Fruit fly (Drosophila melanogaster) whole organism, embryonic: Measurements from ENCODE around the gene ph-d.

Source experiments
- Antp ChIP-seq: fragments of 200-800 bp; sonication (Bioruptor generic); optimal IDR thresholded peaks from 3 replicates; lab custom pipeline; 2016; ENCODE audit warnings: missing biosample characterization, missing genetic modification characterization
- Asciz ChIP-seq: fragments of 200-800 bp; sonication (Bioruptor generic); optimal IDR thresholded peaks from 2 replicates; lab custom pipeline; 2017; ENCODE audit warnings: missing biosample characterization, mild to moderate bottlenecking, missing genetic modification characterization, missing genetic modification reagents
- BEAF-32 ChIP-seq: fragments of 200-800 bp; sonication (Bioruptor generic); optimal IDR thresholded peaks from 3 replicates; lab custom pipeline; 2017; ENCODE audit warnings: missing biosample characterization, missing genetic modification characterization, mild to moderate bottlenecking, moderate library complexity, missing genetic modification reagents
- CG11085 ChIP-seq: fragments of 200-800 bp; sonication (Bioruptor generic); IDR thresholded peaks from 2 replicates; pipeline ENCODE4 v1.3.6; 2022; ENCODE audit warnings: missing biosample characterization, missing genetic modification characterization
- CG11093 ChIP-seq: fragments of 200-800 bp; sonication (Bioruptor generic); IDR thresholded peaks from 3 replicates; pipeline ENCODE4 v1.3.6; 2022; ENCODE audit warnings: missing biosample characterization, missing genetic modification characterization
- CG12299 ChIP-seq: fragments of 200-800 bp; sonication (Bioruptor generic); optimal IDR thresholded peaks from 2 replicates; lab custom pipeline; 2018; ENCODE audit warnings: missing biosample characterization, mild to moderate bottlenecking, missing genetic modification characterization
- CG12769 ChIP-seq: fragments of 200-800 bp; sonication (Bioruptor generic); optimal IDR thresholded peaks from 2 replicates; lab custom pipeline; 2019; ENCODE audit warnings: missing biosample characterization, mild to moderate bottlenecking, missing genetic modification characterization, moderate library complexity
- CG13624 ChIP-seq: fragments of 200-800 bp; sonication (Bioruptor generic); optimal IDR thresholded peaks from 2 replicates; lab custom pipeline; 2016; ENCODE audit warnings: missing biosample characterization, missing genetic modification characterization
- CG14667 ChIP-seq: fragments of 200-800 bp; sonication (Bioruptor generic); IDR thresholded peaks from 2 replicates; pipeline ENCODE4 v1.3.6; 2022; ENCODE audit warnings: missing biosample characterization, missing genetic modification characterization
- CG15696 ChIP-seq: fragments of 200-800 bp; sonication (Bioruptor generic); optimal IDR thresholded peaks from 2 replicates; lab custom pipeline; 2019; ENCODE audit warnings: missing biosample characterization, mild to moderate bottlenecking, missing genetic modification characterization, moderate library complexity
- CG1792 ChIP-seq: fragments of 200-800 bp; sonication (Bioruptor generic); optimal IDR thresholded peaks from 2 replicates; lab custom pipeline; 2016; ENCODE audit warnings: missing biosample characterization, missing genetic modification characterization
- CG2120 ChIP-seq: fragments of 200-800 bp; sonication (Bioruptor generic); optimal IDR thresholded peaks from 3 replicates; lab custom pipeline; 2016; ENCODE audit warnings: missing biosample characterization, missing genetic modification characterization
- CG3163 ChIP-seq: fragments of 200-800 bp; sonication (Bioruptor generic); optimal IDR thresholded peaks from 3 replicates; lab custom pipeline; 2016; ENCODE audit warnings: missing biosample characterization, missing genetic modification characterization
- CG32767 ChIP-seq: fragments of 200-800 bp; sonication (Bioruptor generic); IDR thresholded peaks from 2 replicates; pipeline ENCODE4 v1.3.6; 2022; ENCODE audit warnings: missing biosample characterization, missing genetic modification characterization
- CG3838 ChIP-seq: fragments of 200-800 bp; sonication (Bioruptor generic); optimal IDR thresholded peaks from 3 replicates; lab custom pipeline; 2016; ENCODE audit warnings: missing biosample characterization, missing genetic modification characterization
- CG3995 ChIP-seq: fragments of 200-800 bp; sonication (Bioruptor generic); optimal IDR thresholded peaks from 3 replicates; lab custom pipeline; 2016; ENCODE audit warnings: missing biosample characterization, missing genetic modification characterization
- CG6175 ChIP-seq: fragments of 200-800 bp; sonication (Bioruptor generic); IDR thresholded peaks from 3 replicates; pipeline ENCODE4 v1.3.6; 2022; ENCODE audit warnings: missing biosample characterization, missing genetic modification characterization
- CG6791 ChIP-seq: fragments of 200-800 bp; sonication (Bioruptor generic); IDR thresholded peaks from 3 replicates; pipeline ENCODE4 v1.3.6; 2022; ENCODE audit warnings: missing biosample characterization, missing genetic modification characterization; ENCODE audit not compliant: partially characterized antibody
- CG6854 ChIP-seq: fragments of 200-800 bp; sonication (Bioruptor generic); optimal IDR thresholded peaks from 3 replicates; lab custom pipeline; 2017; ENCODE audit warnings: missing biosample characterization, mild to moderate bottlenecking, missing genetic modification characterization
- CoRest ChIP-seq: fragments of 200-800 bp; sonication (Bioruptor generic); optimal IDR thresholded peaks from 3 replicates; lab custom pipeline; 2018; ENCODE audit warnings: missing biosample characterization, mild to moderate bottlenecking, missing genetic modification characterization, moderate library complexity
- Deaf1 ChIP-seq: fragments of 200-800 bp; optimal IDR thresholded peaks from 3 replicates; lab custom pipeline; 2019; ENCODE audit warnings: missing biosample characterization, mild to moderate bottlenecking, missing genetic modification characterization, moderate library complexity
- Ets65A ChIP-seq: fragments of 200-800 bp; sonication (Bioruptor generic); peaks from one replicate; lab custom pipeline; 2016; ENCODE audit warnings: missing biosample characterization, missing genetic modification characterization
- Hmx ChIP-seq: fragments of 200-800 bp; sonication (Bioruptor generic); optimal IDR thresholded peaks from 2 replicates; lab custom pipeline; 2016; ENCODE audit warnings: missing biosample characterization, missing genetic modification characterization
- Lim3 ChIP-seq: fragments of 200-800 bp; sonication (Bioruptor generic); IDR thresholded peaks from 2 replicates; pipeline ENCODE4 v1.3.6; 2022; ENCODE audit warnings: missing biosample characterization, missing genetic modification characterization
- Nf-YC ChIP-seq: fragments of 200-800 bp; optimal IDR thresholded peaks from 3 replicates; lab custom pipeline; 2019; ENCODE audit warnings: missing biosample characterization, mild to moderate bottlenecking, missing genetic modification characterization, moderate library complexity
- Rfx ChIP-seq: fragments of 200-800 bp; sonication (Bioruptor generic); IDR thresholded peaks from 2 replicates; pipeline ENCODE4 v1.3.6; 2022; ENCODE audit warnings: missing biosample characterization, missing genetic modification characterization
- Scr ChIP-seq: fragments of 200-800 bp; sonication (Bioruptor generic); IDR thresholded peaks from 2 replicates; pipeline ENCODE4 v1.3.6; 2022; ENCODE audit warnings: missing biosample characterization, missing genetic modification characterization; ENCODE audit not compliant: partially characterized antibody
- Usf ChIP-seq: fragments of 200-800 bp; sonication (Bioruptor generic); optimal IDR thresholded peaks from 2 replicates; lab custom pipeline; 2017; ENCODE audit warnings: missing genotype, missing biosample characterization, missing genetic modification characterization
- aop ChIP-seq: fragments of 200-800 bp; sonication (Bioruptor generic); IDR thresholded peaks from 2 replicates; pipeline ENCODE4 v1.3.6; 2022; ENCODE audit warnings: missing biosample characterization, missing genetic modification characterization
- ara ChIP-seq: fragments of 200-800 bp; sonication (Bioruptor generic); IDR thresholded peaks from 2 replicates; pipeline ENCODE4 v1.3.6; 2022; ENCODE audit warnings: missing biosample characterization, missing genetic modification characterization
- az2 ChIP-seq: fragments of 200-800 bp; sonication (Bioruptor generic); optimal IDR thresholded peaks from 3 replicates; lab custom pipeline; 2016; ENCODE audit warnings: missing biosample characterization, missing genetic modification characterization
- btn ChIP-seq: fragments of 200-800 bp; sonication (Bioruptor generic); optimal IDR thresholded peaks from 2 replicates; lab custom pipeline; 2016; ENCODE audit warnings: missing biosample characterization, missing genetic modification characterization
- corto ChIP-seq: fragments of 200-800 bp; sonication (Bioruptor generic); optimal IDR thresholded peaks from 2 replicates; lab custom pipeline; 2016; ENCODE audit warnings: missing biosample characterization, mild to moderate bottlenecking, missing genetic modification characterization, moderate library complexity
- dan ChIP-seq: fragments of 200-800 bp; sonication (Bioruptor generic); IDR thresholded peaks from 2 replicates; pipeline ENCODE4 v1.3.6; 2022; ENCODE audit warnings: missing biosample characterization, missing genetic modification characterization
- disco-r ChIP-seq: fragments of 200-800 bp; sonication (Bioruptor generic); optimal IDR thresholded peaks from 2 replicates; lab custom pipeline; 2016; ENCODE audit warnings: missing biosample characterization, missing genetic modification characterization
- dmrt99B ChIP-seq: fragments of 200-800 bp; sonication (Bioruptor generic); optimal IDR thresholded peaks from 2 replicates; lab custom pipeline; 2018; ENCODE audit warnings: missing biosample characterization, mild to moderate bottlenecking, missing genetic modification characterization, moderate library complexity
- grau ChIP-seq: fragments of 200-800 bp; optimal IDR thresholded peaks from 3 replicates; lab custom pipeline; 2019; ENCODE audit warnings: missing biosample characterization, mild to moderate bottlenecking, missing genetic modification characterization, moderate library complexity
- klu ChIP-seq: fragments of 200-800 bp; sonication (Bioruptor generic); IDR thresholded peaks from 2 replicates; pipeline ENCODE4 v1.3.6; 2022; ENCODE audit warnings: missing biosample characterization, missing genetic modification characterization
- lov ChIP-seq, 2 experiments: fragments of 200-800 bp in 1 of 2; fragments of >200 bp in 1 of 2; sonication (Bioruptor generic) in 1 of 2; IDR thresholded peaks in 1 of 2; optimal IDR thresholded peaks in 1 of 2; 2 replicates in 1 of 2; 3 replicates in 1 of 2; pipeline versions ENCODE4 v1.3.6 to Lab custom; 2017 to 2022; ENCODE audit warnings: missing biosample characterization in 1 of 2, missing genetic modification characterization in 1 of 2
- luna ChIP-seq: fragments of 200-800 bp; sonication (Bioruptor generic); optimal IDR thresholded peaks from 2 replicates; lab custom pipeline; 2016; ENCODE audit warnings: missing biosample characterization, missing genetic modification characterization
- odd ChIP-seq: fragments of 200-800 bp; sonication (Bioruptor generic); optimal IDR thresholded peaks from 2 replicates; lab custom pipeline; 2017; ENCODE audit warnings: missing biosample characterization, mild to moderate bottlenecking, missing genetic modification characterization
- org-1 ChIP-seq: fragments of 200-800 bp; sonication (Bioruptor generic); optimal IDR thresholded peaks from 2 replicates; lab custom pipeline; 2017; ENCODE audit warnings: missing biosample characterization, missing genetic modification characterization
- pfk ChIP-seq: fragments of 200-800 bp; sonication (Bioruptor generic); optimal IDR thresholded peaks from 2 replicates; lab custom pipeline; 2018; ENCODE audit warnings: missing biosample characterization, mild to moderate bottlenecking, missing genetic modification characterization, moderate library complexity
- rib ChIP-seq: fragments of 200-800 bp; sonication (Bioruptor generic); IDR thresholded peaks from 2 replicates; pipeline ENCODE4 v1.3.6; 2022; ENCODE audit warnings: missing biosample characterization, missing genetic modification characterization
- row ChIP-seq: fragments of 200-800 bp; sonication (Bioruptor generic); IDR thresholded peaks from 3 replicates; pipeline ENCODE4 v1.3.6; 2022; ENCODE audit warnings: missing biosample characterization, missing genetic modification characterization
- schlank ChIP-seq: fragments of 200-800 bp; sonication (Bioruptor generic); optimal IDR thresholded peaks from 2 replicates; lab custom pipeline; 2018; ENCODE audit warnings: missing biosample characterization, mild to moderate bottlenecking, missing genetic modification characterization
- shn ChIP-seq: fragments of 200-800 bp; sonication (Bioruptor generic); optimal IDR thresholded peaks from 3 replicates; lab custom pipeline; 2016; ENCODE audit warnings: missing biosample characterization, missing genetic modification characterization
- sisA ChIP-seq: fragments of 200-800 bp; sonication (Bioruptor generic); IDR thresholded peaks from 2 replicates; pipeline ENCODE4 v1.3.6; 2022; ENCODE audit warnings: missing biosample characterization, missing genetic modification characterization
- tll ChIP-seq, 2 experiments: fragments of 200-800 bp in 1 of 2; fragments of >200 bp in 1 of 2; sonication (Bioruptor generic) in 1 of 2; optimal IDR thresholded peaks; 2 replicates each; lab custom pipeline; 2017 to 2019; ENCODE audit warnings: missing biosample characterization in 2 of 2, missing genetic modification characterization in 2 of 2, mild to moderate bottlenecking in 1 of 2, moderate library complexity in 1 of 2
- vvl ChIP-seq: fragments of 200-800 bp; sonication (Bioruptor generic); IDR thresholded peaks from 2 replicates; pipeline ENCODE4 v1.3.6; 2022; ENCODE audit warnings: missing biosample characterization, missing genetic modification characterization
- zfh1 ChIP-seq: fragments of 200-800 bp; sonication (Bioruptor generic); IDR thresholded peaks from 3 replicates; pipeline ENCODE4 v1.3.6; 2022; ENCODE audit warnings: missing biosample characterization, missing genetic modification characterization
- zfh2 ChIP-seq: fragments of 200-800 bp; sonication (Bioruptor generic); optimal IDR thresholded peaks from 2 replicates; lab custom pipeline; 2016; ENCODE audit warnings: missing biosample characterization, missing genetic modification characterization

ph-d gene

DNA sequence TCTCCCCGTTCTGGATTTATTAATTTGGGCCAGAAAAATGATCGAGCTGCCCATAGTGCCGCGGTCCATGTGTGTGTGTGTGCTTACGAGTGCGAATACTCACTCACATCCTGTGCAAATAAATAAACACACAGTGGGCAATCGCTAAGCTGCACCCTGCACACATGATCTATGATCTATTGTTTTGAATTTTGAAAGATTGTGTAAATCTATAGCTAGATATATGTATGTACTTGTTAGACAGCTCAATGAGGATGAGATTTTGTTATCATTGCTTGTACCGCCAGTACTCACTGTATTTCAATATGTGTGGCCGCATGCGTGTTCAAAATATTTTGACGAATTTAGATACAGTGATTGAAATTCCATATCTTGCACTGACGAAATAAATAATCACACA lies 40.0 kb downstream of the ph-d start (continued):
- TF ChIP-seq btn (GFP tag; lab: Kevin White, UChicago) (no peak), grau (tag; lab: Kevin White, UChicago) (peak; percentile 90), sisA (GFP tag; lab: Robert Waterston, UW) (peak; percentile 38), vvl (GFP tag; lab: Robert Waterston, UW) (peak; percentile 55), Usf (GFP tag; lab: Kevin White, UChicago) (peak; percentile 40), CG6854 (GFP tag; lab: Kevin White, UChicago) (no peak), CG3838 (GFP tag; lab: Kevin White, UChicago) (no peak), odd (GFP tag; lab: Kevin White, UChicago) (no peak), Asciz (GFP tag; lab: Kevin White, UChicago) (peak; percentile 2), zfh2 (GFP tag; lab: Kevin White, UChicago) (peak; percentile 81), shn (GFP tag; lab: Kevin White, UChicago) (no peak), CoRest (tag; lab: Kevin White, UChicago) (peak; percentile 51), dmrt99B (peak; percentile 23), dan (GFP tag; lab: Robert Waterston, UW) (no peak), CG12769 (tag; lab: Kevin White, UChicago) (peak; percentile 88), CG11093 (no peak), CG15696 (no peak), CG3163 (GFP tag; lab: Kevin White, UChicago) (no peak), Hmx (GFP tag; lab: Kevin White, UChicago) (no peak), schlank (tag; lab: Kevin White, UChicago) (peak; percentile 74), org-1 (GFP tag; lab: Kevin White, UChicago) (peak; percentile 26), aop (GFP tag; lab: Robert Waterston, UW) (no peak), zfh1 (GFP tag; lab: Robert Waterston, UW) (peak; percentile 33; the same call in 1 of the 3 replicates), Deaf1 (tag; lab: Kevin White, UChicago) (no peak), lov (optimal IDR thresholded peaks at IDR 0.05; lab: Kevin White, UChicago) (no peak), lov (GFP tag; IDR thresholded peaks at IDR 0.05; lab: Robert Waterston, UW) (no peak), Antp (peak; percentile 18), Nf-YC (tag; lab: Kevin White, UChicago) (no peak), CG11085 (GFP tag; lab: Robert Waterston, UW) (peak; percentile 79), CG2120 (peak; percentile 86), Scr (no peak), CG6791 (GFP tag; lab: Robert Waterston, UW) (no peak), rib (GFP tag; lab: Robert Waterston, UW) (peak; percentile 77), CG13624 (GFP tag; lab: Kevin White, UChicago) (peak; percentile 60), CG14667 (0 out of 2 replicates have a peak, but pooled peaks have one; percentile 41), ara (GFP tag; lab: Robert Waterston, UW) (peak; percentile 45; the same call in 1 of the 2 replicates), disco-r (GFP tag; lab: Kevin White, UChicago) (no peak), luna (GFP tag; lab: Kevin White, UChicago) (peak; percentile 21), CG3995 (GFP tag; lab: Kevin White, UChicago) (peak; percentile 38), tll (GFP tag; optimal IDR thresholded peaks at IDR 0.05; lab: Kevin White, UChicago) (no peak), Lim3 (GFP tag; lab: Robert Waterston, UW) (no peak), CG32767 (no peak), klu (peak; percentile 54), row (GFP tag; lab: Robert Waterston, UW) (peak; percentile 71), Rfx (peak; percentile 91), Ets65A (peak; percentile 92), CG1792 (GFP tag; lab: Kevin White, UChicago) (peak; percentile 12), pfk (GFP tag; lab: Kevin White, UChicago) (no peak), BEAF-32 (GFP tag; lab: Kevin White, UChicago) (no peak), CG6175 (no peak), az2 (GFP tag; lab: Kevin White, UChicago) (peak; percentile 24), corto (GFP tag; lab: Kevin White, UChicago) (no peak), CG12299 (tag; lab: Kevin White, UChicago) (no peak)
